Fruit fly (Drosophila melanogaster) whole organism, embryonic: Measurements from ENCODE around the gene CG11828.

ENCODE experiments used
- Abd-B ChIP-seq: fragments of 200-800 bp; sonication (Bioruptor generic); optimal IDR thresholded peaks from 2 replicates; lab custom pipeline; 2018; ENCODE audit warnings: missing biosample characterization, mild to moderate bottlenecking, missing genetic modification characterization, moderate library complexity
- Asciz ChIP-seq: fragments of 200-800 bp; sonication (Bioruptor generic); optimal IDR thresholded peaks from 2 replicates; lab custom pipeline; 2017; ENCODE audit warnings: missing biosample characterization, mild to moderate bottlenecking, missing genetic modification characterization, missing genetic modification reagents
- CG12104 ChIP-seq: fragments of 200-800 bp; sonication (Bioruptor generic); optimal IDR thresholded peaks from 3 replicates; lab custom pipeline; 2016; ENCODE audit warnings: missing biosample characterization, missing genetic modification characterization
- CG1233 ChIP-seq: fragments of 200-800 bp; sonication (Bioruptor generic); optimal IDR thresholded peaks from 4 replicates; lab custom pipeline; 2018; ENCODE audit warnings: missing biosample characterization, mild to moderate bottlenecking, missing genetic modification characterization
- CG14860 ChIP-seq: fragments of 200-800 bp; sonication (Bioruptor generic); IDR thresholded peaks from 3 replicates; pipeline ENCODE4 v1.3.6; 2022; ENCODE audit warnings: missing biosample characterization, missing genetic modification characterization; ENCODE audit not compliant: partially characterized antibody
- CG17359 ChIP-seq: fragments of 200-800 bp; sonication (Bioruptor generic); optimal IDR thresholded peaks from 3 replicates; lab custom pipeline; 2018; ENCODE audit warnings: missing biosample characterization, mild to moderate bottlenecking, missing genetic modification characterization, moderate library complexity
- CG17802 ChIP-seq: fragments of 200-800 bp; sonication (Bioruptor generic); optimal IDR thresholded peaks from 2 replicates; lab custom pipeline; 2018; ENCODE audit warnings: missing biosample characterization, mild to moderate bottlenecking, missing genetic modification characterization, moderate library complexity
- CG18764 ChIP-seq: fragments of 200-800 bp; sonication (Bioruptor generic); optimal IDR thresholded peaks from 3 replicates; lab custom pipeline; 2016; ENCODE audit warnings: missing biosample characterization, missing genetic modification characterization
- CG2712 ChIP-seq: fragments of 200-800 bp; optimal IDR thresholded peaks from 3 replicates; lab custom pipeline; 2019; ENCODE audit warnings: missing biosample characterization, mild to moderate bottlenecking, missing genetic modification characterization, moderate library complexity
- CG30403 ChIP-seq: fragments of 200-800 bp; sonication (Bioruptor generic); optimal IDR thresholded peaks from 3 replicates; lab custom pipeline; 2016; ENCODE audit warnings: missing biosample characterization, missing genetic modification characterization
- CG31224 ChIP-seq: fragments of 200-800 bp; sonication (Bioruptor generic); IDR thresholded peaks from 2 replicates; pipeline ENCODE4 v1.3.6; 2022; ENCODE audit warnings: missing biosample characterization, missing genetic modification characterization
- CG31365 ChIP-seq: fragments of 200-800 bp; sonication (Bioruptor generic); optimal IDR thresholded peaks from 2 replicates; lab custom pipeline; 2018; ENCODE audit warnings: missing biosample characterization, mild to moderate bottlenecking, missing genetic modification characterization
- CG32772 ChIP-seq: fragments of 200-800 bp; sonication (Bioruptor generic); IDR thresholded peaks from 2 replicates; pipeline ENCODE4 v1.3.6; 2022; ENCODE audit warnings: missing biosample characterization, missing genetic modification characterization
- CG3847 ChIP-seq: fragments of 200-800 bp; sonication (Bioruptor generic); IDR thresholded peaks from 2 replicates; pipeline ENCODE4 v1.3.6; 2022; ENCODE audit warnings: missing biosample characterization, missing genetic modification characterization
- CG4282 ChIP-seq: fragments of 200-800 bp; sonication (Bioruptor generic); optimal IDR thresholded peaks from 2 replicates; lab custom pipeline; 2016; ENCODE audit warnings: missing biosample characterization, missing genetic modification characterization
- CG43689 ChIP-seq: fragments of 200-800 bp; sonication (Bioruptor generic); IDR thresholded peaks from 2 replicates; pipeline ENCODE4 v1.3.6; 2022; ENCODE audit warnings: missing biosample characterization, missing genetic modification characterization
- CG4404 ChIP-seq: fragments of 200-800 bp; sonication (Bioruptor generic); IDR thresholded peaks from 2 replicates; pipeline ENCODE4 v1.3.6; 2022; ENCODE audit warnings: missing biosample characterization, missing genetic modification characterization
- CG5180 ChIP-seq: fragments of 200-800 bp; sonication (Bioruptor generic); optimal IDR thresholded peaks from 3 replicates; lab custom pipeline; 2017; ENCODE audit warnings: missing biosample characterization, missing genetic modification characterization, mild to moderate bottlenecking, moderate library complexity, missing genetic modification reagents
- CG6689 ChIP-seq: fragments of 200-800 bp; sonication (Bioruptor generic); IDR thresholded peaks from 2 replicates; pipeline ENCODE4 v1.3.6; 2022; ENCODE audit warnings: missing biosample characterization, missing genetic modification characterization
- CG9727 ChIP-seq: fragments of 200-800 bp; sonication (Bioruptor generic); optimal IDR thresholded peaks from 3 replicates; lab custom pipeline; 2017; ENCODE audit warnings: missing biosample characterization, mild to moderate bottlenecking, missing genetic modification characterization
- CTCF ChIP-seq: fragments of 200-800 bp; sonication (Bioruptor generic); optimal IDR thresholded peaks from 2 replicates; lab custom pipeline; 2017; ENCODE audit warnings: missing biosample characterization, mild to moderate bottlenecking, missing genetic modification characterization, moderate library complexity
- HmgZ ChIP-seq: fragments of 200-800 bp; sonication (Bioruptor generic); optimal IDR thresholded peaks from 2 replicates; lab custom pipeline; 2018; ENCODE audit warnings: missing biosample characterization, mild to moderate bottlenecking, missing genetic modification characterization
- Hmx ChIP-seq: fragments of 200-800 bp; sonication (Bioruptor generic); optimal IDR thresholded peaks from 2 replicates; lab custom pipeline; 2016; ENCODE audit warnings: missing biosample characterization, missing genetic modification characterization
- Hr39 ChIP-seq: fragments of >200 bp; optimal IDR thresholded peaks from 2 replicates; lab custom pipeline; 2017
- Kr ChIP-seq: fragments of 200-800 bp; sonication (Bioruptor generic); optimal IDR thresholded peaks from 2 replicates; lab custom pipeline; 2017; ENCODE audit warnings: missing biosample characterization, mild to moderate bottlenecking, missing genetic modification characterization
- Med ChIP-seq: fragments of 200-800 bp; sonication (Bioruptor generic); peaks from one replicate; lab custom pipeline; 2016; ENCODE audit warnings: missing biosample characterization, missing genetic modification characterization, mild to moderate bottlenecking, inconsistent platforms, moderate library complexity
- NFAT ChIP-seq: fragments of 200-800 bp; sonication (Bioruptor generic); IDR thresholded peaks from 2 replicates; pipeline ENCODE4 v1.3.6; 2022; ENCODE audit warnings: missing biosample characterization, missing genetic modification characterization
- Rx ChIP-seq: fragments of 200-800 bp; sonication (Bioruptor generic); IDR thresholded peaks from 2 replicates; pipeline ENCODE4 v1.3.6; 2022; ENCODE audit warnings: missing biosample characterization, missing genetic modification characterization
- al ChIP-seq: fragments of 200-800 bp; sonication (Bioruptor generic); IDR thresholded peaks from 2 replicates; pipeline ENCODE4 v1.3.6; 2022; ENCODE audit warnings: missing biosample characterization, missing genetic modification characterization
- amos ChIP-seq: fragments of 200-800 bp; sonication (Bioruptor generic); IDR thresholded peaks from 2 replicates; pipeline ENCODE4 v1.3.6; 2022; ENCODE audit warnings: missing biosample characterization, missing genetic modification characterization; ENCODE audit not compliant: partially characterized antibody
- ato ChIP-seq: fragments of 200-800 bp; sonication (Bioruptor generic); IDR thresholded peaks from 2 replicates; pipeline ENCODE4 v1.3.6; 2022; ENCODE audit warnings: missing biosample characterization, missing genetic modification characterization; ENCODE audit not compliant: partially characterized antibody
- bigmax ChIP-seq: fragments of 200-800 bp; sonication (Bioruptor generic); optimal IDR thresholded peaks from 2 replicates; lab custom pipeline; 2018; ENCODE audit warnings: missing biosample characterization, mild to moderate bottlenecking, missing genetic modification characterization
- croc ChIP-seq: fragments of 200-800 bp; sonication (Bioruptor generic); conservative IDR thresholded peaks from 3 replicates; pipeline ENCODE4 v1.3.6; 2022; ENCODE audit warnings: missing biosample characterization, missing genetic modification characterization
- crp ChIP-seq, 2 experiments: fragments of 200-800 bp; sonication (Bioruptor generic); optimal IDR thresholded peaks; 2 replicates in 1 of 2; 3 replicates in 1 of 2; lab custom pipeline; 2017; ENCODE audit warnings: missing biosample characterization in 2 of 2, missing genetic modification characterization in 2 of 2, mild to moderate bottlenecking in 1 of 2, moderate library complexity in 1 of 2
- esg ChIP-seq: fragments of 200-800 bp; sonication (Bioruptor generic); conservative IDR thresholded peaks from 2 replicates; pipeline ENCODE4 v1.3.6; 2022; ENCODE audit warnings: missing biosample characterization, missing genetic modification characterization
- eve ChIP-seq, 2 experiments: fragments of >200 bp; optimal IDR thresholded peaks; 2 replicates each; lab custom pipeline; 2017; ENCODE audit warnings: missing biosample characterization in 2 of 2, missing genetic modification characterization in 2 of 2
- eyg ChIP-seq: fragments of 200-800 bp; sonication (Bioruptor generic); optimal IDR thresholded peaks from 3 replicates; lab custom pipeline; 2016; ENCODE audit warnings: missing biosample characterization, missing genetic modification characterization
- gcm2 ChIP-seq: fragments of 200-800 bp; sonication (Bioruptor generic); optimal IDR thresholded peaks from 2 replicates; lab custom pipeline; 2016; ENCODE audit warnings: missing biosample characterization, missing genetic modification characterization
- grau ChIP-seq: fragments of 200-800 bp; optimal IDR thresholded peaks from 3 replicates; lab custom pipeline; 2019; ENCODE audit warnings: missing biosample characterization, mild to moderate bottlenecking, missing genetic modification characterization, moderate library complexity
- ham ChIP-seq: fragments of 200-800 bp; sonication (Bioruptor generic); IDR thresholded peaks from 2 replicates; pipeline ENCODE4 v1.3.6; 2022; ENCODE audit warnings: missing biosample characterization, missing genetic modification characterization
- insv ChIP-seq, 2 experiments: fragments of 200-800 bp; sonication (Bioruptor generic); optimal IDR thresholded peaks; 3 replicates each; lab custom pipeline; 2016 to 2018; ENCODE audit warnings: missing biosample characterization in 2 of 2, missing genetic modification characterization in 2 of 2
- jigr1 ChIP-seq: fragments of 200-800 bp; sonication (Bioruptor generic); IDR thresholded peaks from 3 replicates; pipeline ENCODE4 v1.3.6; 2022; ENCODE audit warnings: missing biosample characterization, missing genetic modification characterization
- lmd ChIP-seq: fragments of 200-800 bp; sonication (Bioruptor generic); IDR thresholded peaks from 2 replicates; pipeline ENCODE4 v1.3.6; 2022; ENCODE audit warnings: missing biosample characterization, missing genetic modification characterization
- onecut ChIP-seq: fragments of 200-800 bp; sonication (Bioruptor generic); IDR thresholded peaks from 2 replicates; pipeline ENCODE4 v1.3.6; 2022; ENCODE audit warnings: missing biosample characterization, missing genetic modification characterization
- pho ChIP-seq: fragments of 200-800 bp; sonication (Bioruptor generic); optimal IDR thresholded peaks from 2 replicates; lab custom pipeline; 2016; ENCODE audit warnings: missing biosample characterization, missing genetic modification characterization
- sens ChIP-seq: fragments of 200-800 bp; sonication (Bioruptor generic); peaks from one replicate; lab custom pipeline; 2016; ENCODE audit warnings: missing biosample characterization, missing genetic modification characterization
- seq ChIP-seq: fragments of 200-800 bp; sonication (Bioruptor generic); IDR thresholded peaks from 2 replicates; pipeline ENCODE4 v1.3.6; 2022; ENCODE audit warnings: missing biosample characterization, missing genetic modification characterization
- sim ChIP-seq: fragments of 200-800 bp; sonication (Bioruptor generic); IDR thresholded peaks from 2 replicates; pipeline ENCODE4 v1.3.6; 2022; ENCODE audit warnings: missing biosample characterization, missing genetic modification characterization
- sqz ChIP-seq: fragments of 200-800 bp; sonication (Bioruptor generic); optimal IDR thresholded peaks from 3 replicates; lab custom pipeline; 2018; ENCODE audit warnings: missing biosample characterization, mild to moderate bottlenecking, missing genetic modification characterization
- stc ChIP-seq: fragments of 200-800 bp; sonication (Bioruptor generic); IDR thresholded peaks from 2 replicates; pipeline ENCODE4 v1.3.6; 2022; ENCODE audit warnings: missing biosample characterization, missing genetic modification characterization
- wor ChIP-seq: fragments of 200-800 bp; sonication (Bioruptor generic); IDR thresholded peaks from 2 replicates; pipeline ENCODE4 v1.3.6; 2022; ENCODE audit warnings: missing biosample characterization, missing genetic modification characterization

The CG11828 gene

DNA sequence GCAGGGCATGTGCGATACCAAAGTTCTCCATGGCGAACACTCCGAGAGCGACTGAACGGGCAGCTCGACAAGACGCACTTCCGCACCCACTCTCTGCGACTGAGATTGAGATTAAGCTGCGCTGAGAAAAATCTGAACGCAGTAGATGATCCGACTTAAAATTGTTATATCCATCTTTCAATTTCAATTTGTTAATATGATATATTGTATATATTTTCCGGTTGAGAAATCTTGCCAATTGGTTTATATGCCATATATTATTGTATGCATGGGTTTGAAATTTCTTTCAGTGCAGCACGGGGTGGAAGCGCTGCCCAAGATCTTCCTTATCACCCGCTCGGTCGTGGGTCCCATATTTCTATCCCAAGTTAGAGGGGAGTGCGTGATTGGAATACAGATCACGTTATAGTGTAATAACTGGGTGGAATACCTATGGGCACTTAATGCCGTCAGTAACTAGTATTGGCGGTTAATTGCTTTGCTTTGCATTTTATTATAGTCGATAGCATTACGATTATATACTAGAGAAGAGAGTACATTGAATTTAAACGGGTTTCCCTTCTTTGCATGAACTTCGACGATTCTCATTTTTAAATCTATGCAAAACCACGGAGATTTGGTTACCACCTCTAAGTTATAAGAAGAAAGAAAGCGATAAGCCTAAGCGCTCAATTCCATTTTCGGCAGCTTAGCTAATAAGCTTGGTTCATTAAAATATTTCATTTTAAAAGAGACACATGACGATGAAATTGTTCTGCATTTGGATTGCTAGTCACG lies 42.6 kb upstream of the CG11828 start, which contains the start of the genes Nepl19 and Nepl20 (continued):
- TF ChIP-seq stc (GFP tag; lab: Robert Waterston, UW) (peak; percentile 67; the same call in 1 of the 2 replicates), Hmx (GFP tag; lab: Kevin White, UChicago) (no peak), CG18764 (GFP tag; lab: Kevin White, UChicago) (peak; percentile 54), esg (GFP tag; lab: Robert Waterston, UW) (peak; percentile 68), CG31365 (peak; percentile 53), ato (GFP tag; lab: Robert Waterston, UW) (no peak), CG5180 (GFP tag; lab: Kevin White, UChicago) (peak; percentile 54), sim (GFP tag; lab: Robert Waterston, UW) (peak; percentile 58), CG43689 (GFP tag; lab: Robert Waterston, UW) (peak; percentile 28; the same call in 1 of the 2 replicates), CG6689 (peak; percentile 84), ham (no peak), bigmax (no peak), seq (peak; percentile 77; the same call in 1 of the 2 replicates), Asciz (peak; percentile 63), gcm2 (peak; percentile 38), wor (GFP tag; lab: Robert Waterston, UW) (peak; percentile 56), CG17802 (peak; percentile 24), Kr (GFP tag; lab: Kevin White, UChicago) (no peak), CTCF (GFP tag; lab: Kevin White, UChicago) (no peak), grau (peak; percentile 82), crp (GFP tag; optimal IDR thresholded peaks at IDR 0.05; lab: Kevin White, UChicago) (peak in 1 of 2 experiments; percentile 9), amos (GFP tag; lab: Robert Waterston, UW) (no peak), pho (GFP tag; lab: Kevin White, UChicago) (peak; percentile 34), onecut (GFP tag; lab: Robert Waterston, UW) (peak; percentile 66), Rx (GFP tag; lab: Robert Waterston, UW) (peak; percentile 64), NFAT (GFP tag; lab: Robert Waterston, UW) (peak; percentile 46; the same call in 1 of the 2 replicates), eyg (no peak), sens (GFP tag; lab: Kevin White, UChicago) (peak; percentile 93), Hr39 (no peak), jigr1 (GFP tag; lab: Robert Waterston, UW) (peak; percentile 45; the same call in 1 of the 3 replicates), al (peak; percentile 49; the same call in 1 of the 2 replicates), CG31224 (GFP tag; lab: Robert Waterston, UW) (peak; percentile 60), CG30403 (GFP tag; lab: Kevin White, UChicago) (peak; percentile 81), CG3847 (GFP tag; lab: Robert Waterston, UW) (peak; percentile 74), Abd-B (GFP tag; lab: Kevin White, UChicago) (peak; percentile 49), sqz (no peak), croc (GFP tag; lab: Robert Waterston, UW) (peak; percentile 72), CG4404 (GFP tag; lab: Robert Waterston, UW) (peak; percentile 73), Med (peak; percentile 91), lmd (GFP tag; lab: Robert Waterston, UW) (peak; percentile 86), CG9727 (GFP tag; lab: Kevin White, UChicago) (peak; percentile 83), CG1233 (GFP tag; lab: Kevin White, UChicago) (peak; percentile 76), insv (GFP tag; optimal IDR thresholded peaks at IDR 0.05; lab: Kevin White, UChicago) (no peak), HmgZ (tag; lab: Kevin White, UChicago) (peak; percentile 70), CG14860 (GFP tag; lab: Robert Waterston, UW) (no peak), CG12104 (GFP tag; lab: Kevin White, UChicago) (peak; percentile 67), CG32772 (GFP tag; lab: Robert Waterston, UW) (peak; percentile 83), CG4282 (no peak), eve (GFP tag; optimal IDR thresholded peaks at IDR 0.05; lab: Kevin White, UChicago) (no peak), CG17359 (tag; lab: Kevin White, UChicago) (peak; percentile 86), CG2712 (peak; percentile 87)
